Worm (Caenorhabditis elegans): Measurements from ENCODE around the gene Y51A2D.1.

Gene Y51A2D.1

ce11 chrV:18480231-18480630, 28.4 kb upstream of the Y51A2D.1 start, which contains the start of gene srh-178:
srh-178 (minus strand) TSS chrV:18480331.
- TF ChIP-seq drap-1 (GFP tag; optimal IDR thresholded peaks at IDR 0.05) (no peak), nhr-12 (tag; optimal IDR thresholded peaks at IDR 0.05) (no peak), sptf-1 (tag; optimal IDR thresholded peaks at IDR 0.05) (no peak), snpc-4 (tag; optimal IDR thresholded peaks at IDR 0.05) (no peak), blmp-1 (tag; optimal IDR thresholded peaks at IDR 0.05) (no peak), lin-13 (tag; optimal IDR thresholded peaks at IDR 0.05) (no peak), elt-1 (tag; optimal IDR thresholded peaks at IDR 0.05; ENCODE audit: borderline replicate concordance, insufficient read depth) (no peak), nhr-237 (tag; optimal IDR thresholded peaks at IDR 0.05) (no peak), ztf-11 (tag; optimal IDR thresholded peaks at IDR 0.05) (no peak), lsy-2 (tag; optimal IDR thresholded peaks at IDR 0.05) (no peak), unc-120 (tag; optimal IDR thresholded peaks at IDR 0.05; ENCODE audit: poor library complexity, severe bottlenecking) (no peak), hlh-1 (tag; optimal IDR thresholded peaks at IDR 0.05) (no peak), M03D4.4 (tag; optimal IDR thresholded peaks at IDR 0.05) (no peak), elt-3 (tag; optimal IDR thresholded peaks at IDR 0.05) (no peak), cnd-1 (tag; optimal IDR thresholded peaks at IDR 0.05) (no peak), ces-1 (GFP tag; optimal IDR thresholded peaks at IDR 0.05) (no peak), ham-2 (GFP tag; optimal IDR thresholded peaks at IDR 0.05) (no peak), zip-8 (tag; optimal IDR thresholded peaks at IDR 0.05) (no peak), mls-2 (tag; optimal IDR thresholded peaks at IDR 0.05) (no peak), bed-3 (GFP tag; optimal IDR thresholded peaks at IDR 0.05) (no peak)

ce11 chrV:18487158-18487557, 21.5 kb upstream of the Y51A2D.1 start, which contains the start of gene Y51A2D.18:
Y51A2D.18 (minus strand) TSS chrV:18487258.
- TF ChIP-seq nhr-76 (tag; optimal IDR thresholded peaks at IDR 0.05): no peak
- no peak for TF ChIP-seq bed-3 (GFP tag; optimal IDR thresholded peaks at IDR 0.05)
- TF ChIP-seq hlh-1 (tag; optimal IDR thresholded peaks at IDR 0.05): no peak
- TF ChIP-seq ceh-83 (GFP tag; optimal IDR thresholded peaks at IDR 0.05): no peak
- TF ChIP-seq lin-32 (GFP tag; optimal IDR thresholded peaks at IDR 0.05): no peak
- no peak for TF ChIP-seq lsy-2 (tag; optimal IDR thresholded peaks at IDR 0.05)
- TF ChIP-seq ces-1 (GFP tag; optimal IDR thresholded peaks at IDR 0.05): no peak
- TF ChIP-seq cnd-1 (tag; optimal IDR thresholded peaks at IDR 0.05): no peak
- TF ChIP-seq nhr-237 (tag; optimal IDR thresholded peaks at IDR 0.05): no peak

ce11 chrV:18490284-18490832, 18.3 kb upstream of the Y51A2D.1 start:
- TF ChIP-seq nhr-237 (tag; optimal IDR thresholded peaks at IDR 0.05): no peak
- peak; percentile 26 for TF ChIP-seq M03D4.4 (tag; optimal IDR thresholded peaks at IDR 0.05)
- TF ChIP-seq lsy-2 (tag; optimal IDR thresholded peaks at IDR 0.05): no peak
- TF ChIP-seq zip-8 (tag; optimal IDR thresholded peaks at IDR 0.05): no peak
- no peak for TF ChIP-seq ztf-11 (tag; optimal IDR thresholded peaks at IDR 0.05)
- no peak for TF ChIP-seq blmp-1 (tag; optimal IDR thresholded peaks at IDR 0.05)
- TF ChIP-seq sptf-1 (tag; optimal IDR thresholded peaks at IDR 0.05): no peak
- TF ChIP-seq nhr-12 (tag; optimal IDR thresholded peaks at IDR 0.05): no peak
- no peak for TF ChIP-seq mab-5 (tag; optimal IDR thresholded peaks at IDR 0.05)
- peak; percentile 17 for TF ChIP-seq mls-2 (tag; optimal IDR thresholded peaks at IDR 0.05)
- no peak for TF ChIP-seq unc-39 (tag; optimal IDR thresholded peaks at IDR 0.05)
- TF ChIP-seq ceh-83 (GFP tag; optimal IDR thresholded peaks at IDR 0.05): no peak
- TF ChIP-seq nhr-2 (tag; optimal IDR thresholded peaks at IDR 0.05): no peak
- peak; percentile 71 for TF ChIP-seq drap-1 (GFP tag; optimal IDR thresholded peaks at IDR 0.05)
- TF ChIP-seq cnd-1 (tag; optimal IDR thresholded peaks at IDR 0.05): no peak
- TF ChIP-seq ces-1 (GFP tag; optimal IDR thresholded peaks at IDR 0.05): peak; percentile 45
- TF ChIP-seq nhr-76 (tag; optimal IDR thresholded peaks at IDR 0.05): no peak
- no peak for TF ChIP-seq pha-4 (tag; optimal IDR thresholded peaks at IDR 0.05)
- no peak for TF ChIP-seq lin-13 (tag; optimal IDR thresholded peaks at IDR 0.05)
- TF ChIP-seq flh-1 (GFP tag; optimal IDR thresholded peaks at IDR 0.05): no peak
- no peak for TF ChIP-seq bed-3 (GFP tag; optimal IDR thresholded peaks at IDR 0.05)
- TF ChIP-seq nhr-28 (tag; optimal IDR thresholded peaks at IDR 0.05): no peak
- TF ChIP-seq hlh-1 (tag; optimal IDR thresholded peaks at IDR 0.05): peak; percentile 59
- peak; percentile 19 for TF ChIP-seq unc-62 (GFP tag; optimal IDR thresholded peaks at IDR 0.05)
- no peak for TF ChIP-seq ceh-39 (tag; optimal IDR thresholded peaks at IDR 0.05)
- TF ChIP-seq elt-3 (tag; optimal IDR thresholded peaks at IDR 0.05): no peak
- TF ChIP-seq sem-2 (GFP tag; optimal IDR thresholded peaks at IDR 0.05): no peak
- no peak for TF ChIP-seq snpc-4 (tag; optimal IDR thresholded peaks at IDR 0.05)
- TF ChIP-seq ham-2 (GFP tag; optimal IDR thresholded peaks at IDR 0.05): no peak
- no peak for TF ChIP-seq tbx-8 (GFP tag; optimal IDR thresholded peaks at IDR 0.05)
- TF ChIP-seq unc-120 (tag; optimal IDR thresholded peaks at IDR 0.05; ENCODE audit: poor library complexity, severe bottlenecking): peak; percentile 90
- TF ChIP-seq mep-1 (tag; optimal IDR thresholded peaks at IDR 0.05): no peak

Data from whole organism, mixed stage, embryonic.